Worm (Caenorhabditis elegans): ENCODE data around the gene hpo-25.

DNA sequence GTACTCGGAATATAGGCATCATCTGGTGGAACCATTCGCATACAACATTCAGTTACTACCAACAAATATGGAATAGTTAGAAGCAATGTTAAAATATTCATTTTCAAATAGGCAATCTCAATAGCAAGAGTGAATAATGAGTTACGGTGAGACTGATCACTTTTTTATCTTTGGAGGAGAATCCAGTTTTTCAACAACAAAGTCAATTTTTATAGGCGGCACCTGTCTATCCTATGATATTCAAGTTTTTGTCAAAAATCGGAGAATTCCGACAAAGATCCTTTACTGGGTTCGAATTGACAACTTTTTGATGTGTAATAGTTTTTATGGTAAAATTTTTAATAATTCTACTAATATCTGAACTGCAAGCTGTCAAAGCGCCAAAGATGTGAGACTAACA is 24.8 kb downstream of the hpo-25 start, which contains the start of gene F16G10.11:
- no peak for TF ChIP-seq ztf-23 (GFP tag; IDR thresholded peaks at IDR 0.05)
- TF ChIP-seq tab-1 (GFP tag; IDR thresholded peaks at IDR 0.05): no peak
- TF ChIP-seq T22C8.4 (GFP tag; IDR thresholded peaks at IDR 0.05): no peak
- no peak for TF ChIP-seq flt-1 (GFP tag; IDR thresholded peaks at IDR 0.05)

Measured in whole organism, midembryonic.